Worm (Caenorhabditis elegans) whole organism, L4 larva: ENCODE data around the gene F13A7.12.

Experiments
- F37D6.2 ChIP-seq: sonication (generic microtip); optimal IDR thresholded peaks from 2 replicates; lab custom pipeline; 2016; ENCODE audit warnings: mild to moderate bottlenecking, missing genetic modification characterization, missing compliant biosample characterization
- F49E8.2 ChIP-seq: sonication (generic microtip); optimal IDR thresholded peaks from 2 replicates; lab custom pipeline; 2016; ENCODE audit warnings: missing compliant biosample characterization, mild to moderate bottlenecking, missing genetic modification characterization, borderline replicate concordance
- T20F7.1 ChIP-seq: fragments of 200-800 bp; sonication (Bioruptor generic); optimal IDR thresholded peaks from 2 replicates; lab custom pipeline; 2018; ENCODE audit warnings: mild to moderate bottlenecking, missing genetic modification characterization, missing compliant biosample characterization
- Y48G9A.11 ChIP-seq: fragments of 200-800 bp; sonication (Bioruptor generic); IDR thresholded peaks from 2 replicates; pipeline ENCODE4 v1.3.6; 2022; ENCODE audit warnings: missing genetic modification reagents, missing genetic modification characterization, missing compliant biosample characterization
- ZK337.2 ChIP-seq: fragments of 200-800 bp; sonication (Bioruptor generic); IDR thresholded peaks from 2 replicates; pipeline ENCODE4 v1.3.6; 2022; ENCODE audit warnings: missing genetic modification reagents, missing genetic modification characterization, missing compliant biosample characterization
- ZK546.5 ChIP-seq, 2 experiments: sonication (generic microtip); optimal IDR thresholded peaks; 2 replicates each; lab custom pipeline; 2017; ENCODE audit warnings: missing biosample characterization in 2 of 2, missing genetic modification characterization in 2 of 2
- aha-1 ChIP-seq: fragments of 150-350 bp; peaks from one replicate; lab custom pipeline; 2014; ENCODE audit warnings: missing biosample characterization, missing genetic modification characterization
- ctbp-1 ChIP-seq: fragments of 200-800 bp; sonication (Bioruptor generic); IDR thresholded peaks from 2 replicates; pipeline ENCODE4 v1.3.6; 2022; ENCODE audit warnings: missing genetic modification reagents, missing genetic modification characterization, missing compliant biosample characterization
- daf-16 ChIP-seq, 3 experiments: sonication (generic microtip); optimal IDR thresholded peaks; 2 replicates each; lab custom pipeline; 2016 to 2017; ENCODE audit warnings: missing genetic modification characterization in 3 of 3, missing genetic modification reagents in 3 of 3, mild to moderate bottlenecking in 2 of 3, missing compliant biosample characterization in 2 of 3, missing biosample characterization in 1 of 3, moderate library complexity in 1 of 3
- daf-19 ChIP-seq: fragments of 200-800 bp; sonication (Bioruptor generic); conservative IDR thresholded peaks from 2 replicates; pipeline ENCODE4 v1.3.6; 2022; ENCODE audit warnings: missing genetic modification characterization, missing compliant biosample characterization
- daf-8 ChIP-seq: fragments of 200-800 bp; sonication (Bioruptor generic); IDR thresholded peaks from 2 replicates; pipeline ENCODE4 v1.3.6; 2022; ENCODE audit warnings: missing genetic modification characterization, missing compliant biosample characterization
- dmd-6 ChIP-seq: fragments of 200-800 bp; sonication (Bioruptor generic); IDR thresholded peaks from 2 replicates; pipeline ENCODE4 v1.3.6; 2022; ENCODE audit warnings: missing genetic modification reagents, missing genetic modification characterization, missing compliant biosample characterization
- dmd-8 ChIP-seq: fragments of 200-800 bp; sonication (Bioruptor generic); IDR thresholded peaks from 2 replicates; pipeline ENCODE4 v1.3.6; 2022; ENCODE audit warnings: missing genetic modification characterization, missing compliant biosample characterization
- duxl-1 ChIP-seq: sonication (generic microtip); optimal IDR thresholded peaks from 2 replicates; lab custom pipeline; 2016; ENCODE audit warnings: mild to moderate bottlenecking, missing genetic modification characterization, moderate library complexity, missing compliant biosample characterization; ENCODE audit not compliant: poor library complexity
- dve-1 ChIP-seq: sonication (generic microtip); optimal IDR thresholded peaks from 2 replicates; lab custom pipeline; 2017; ENCODE audit warnings: antibody characterized with exemption, mild to moderate bottlenecking, missing genetic modification characterization, missing compliant biosample characterization; ENCODE audit not compliant: insufficient read depth
- egl-43 ChIP-seq: fragments of 200-800 bp; sonication (Bioruptor generic); IDR thresholded peaks from 2 replicates; pipeline ENCODE4 v1.3.6; 2022; ENCODE audit warnings: missing genetic modification reagents, missing genetic modification characterization, missing compliant biosample characterization
- hif-1 ChIP-seq, 2 experiments: sonication (generic microtip); optimal IDR thresholded peaks; 2 replicates each; lab custom pipeline; 2016 to 2017; ENCODE audit warnings: missing compliant biosample characterization in 2 of 2, missing genetic modification characterization in 2 of 2, missing genetic modification reagents in 2 of 2, missing genotype in 2 of 2, mild to moderate bottlenecking in 1 of 2
- hlh-11 ChIP-seq: fragments of 200-800 bp; sonication (Bioruptor generic); optimal IDR thresholded peaks from 2 replicates; lab custom pipeline; 2018; ENCODE audit warnings: mild to moderate bottlenecking, missing genetic modification characterization, missing compliant biosample characterization
- hlh-30 ChIP-seq: sonication (generic microtip); optimal IDR thresholded peaks from 2 replicates; lab custom pipeline; 2017; ENCODE audit warnings: antibody characterized with exemption, mild to moderate bottlenecking, missing genetic modification characterization, missing compliant biosample characterization; ENCODE audit not compliant: insufficient read depth
- hmg-1.1 ChIP-seq: fragments of 200-800 bp; sonication (Bioruptor generic); IDR thresholded peaks from 2 replicates; pipeline ENCODE4 v1.3.6; 2022; ENCODE audit warnings: missing genetic modification reagents, missing genetic modification characterization, missing compliant biosample characterization
- jun-1 ChIP-seq: fragments of 150-350 bp; optimal IDR thresholded peaks from 2 replicates; lab custom pipeline; 2014; ENCODE audit warnings: missing biosample characterization, missing genetic modification reagents, missing genetic modification characterization
- lin-15B ChIP-seq: fragments of 150-350 bp; sonication (generic microtip); optimal IDR thresholded peaks from 3 replicates; lab custom pipeline; 2014; ENCODE audit warnings: missing biosample characterization, missing genetic modification characterization
- lir-3 ChIP-seq: sonication (generic microtip); optimal IDR thresholded peaks from 2 replicates; lab custom pipeline; 2016; ENCODE audit warnings: mild to moderate bottlenecking, missing genetic modification characterization, missing compliant biosample characterization
- lsy-2 ChIP-seq, 2 experiments: fragments of 150-350 bp in 1 of 2; sonication (generic microtip) in 1 of 2; optimal IDR thresholded peaks; 2 replicates each; lab custom pipeline; 2014 to 2017; ENCODE audit warnings: missing biosample characterization in 2 of 2, missing genetic modification characterization in 2 of 2
- mdl-1 ChIP-seq, 2 experiments: fragments of 150-350 bp in 1 of 2; sonication (generic microtip) in 1 of 2; optimal IDR thresholded peaks; 2 replicates each; lab custom pipeline; 2014 to 2017; ENCODE audit warnings: missing biosample characterization in 2 of 2, missing genetic modification characterization in 2 of 2
- mep-1 ChIP-seq: fragments of 150-350 bp; sonication (generic microtip); optimal IDR thresholded peaks from 3 replicates; lab custom pipeline; 2014; ENCODE audit warnings: missing biosample characterization, missing genetic modification characterization
- mes-2 ChIP-seq: sonication (generic microtip); optimal IDR thresholded peaks from 2 replicates; lab custom pipeline; 2016; ENCODE audit warnings: missing genotype, mild to moderate bottlenecking, missing genetic modification characterization, missing compliant biosample characterization; ENCODE audit not compliant: poor library complexity, severe bottlenecking
- mxl-3 ChIP-seq: fragments of 200-800 bp; sonication (Bioruptor generic); optimal IDR thresholded peaks from 2 replicates; lab custom pipeline; 2018; ENCODE audit warnings: mild to moderate bottlenecking, missing genetic modification characterization, missing compliant biosample characterization
- nhr-102 ChIP-seq: sonication (generic microtip); optimal IDR thresholded peaks from 2 replicates; lab custom pipeline; 2016; ENCODE audit warnings: mild to moderate bottlenecking, missing genetic modification characterization, moderate library complexity, missing compliant biosample characterization
- nhr-11 ChIP-seq: fragments of 150-350 bp; optimal IDR thresholded peaks from 2 replicates; lab custom pipeline; 2014; ENCODE audit warnings: missing biosample characterization, missing genetic modification characterization
- nhr-111 ChIP-seq: fragments of 200-800 bp; sonication (Bioruptor generic); optimal IDR thresholded peaks from 2 replicates; lab custom pipeline; 2018; ENCODE audit warnings: mild to moderate bottlenecking, missing genetic modification characterization, missing compliant biosample characterization
- nhr-237 ChIP-seq: sonication (generic microtip); optimal IDR thresholded peaks from 2 replicates; lab custom pipeline; 2017; ENCODE audit warnings: missing biosample characterization, missing genetic modification characterization
- nhr-25 ChIP-seq: sonication (generic microtip); optimal IDR thresholded peaks from 2 replicates; lab custom pipeline; 2017; ENCODE audit warnings: missing genetic modification characterization, mild to moderate bottlenecking, missing compliant biosample characterization, antibody characterized with exemption, moderate library complexity, borderline replicate concordance; ENCODE audit not compliant: insufficient read depth
- nhr-28 ChIP-seq: fragments of 150-350 bp; optimal IDR thresholded peaks from 2 replicates; lab custom pipeline; 2014; ENCODE audit warnings: missing biosample characterization, missing genetic modification characterization
- nhr-42 ChIP-seq: fragments of 200-800 bp; sonication (Bioruptor generic); IDR thresholded peaks from 2 replicates; pipeline ENCODE4 v1.3.6; 2022; ENCODE audit warnings: missing genetic modification characterization, missing compliant biosample characterization
- nhr-48 ChIP-seq: sonication (generic microtip); optimal IDR thresholded peaks from 2 replicates; lab custom pipeline; 2016; ENCODE audit warnings: mild to moderate bottlenecking, missing genetic modification characterization, missing compliant biosample characterization
- nhr-6 ChIP-seq: fragments of 150-350 bp; optimal IDR thresholded peaks from 2 replicates; lab custom pipeline; 2014; ENCODE audit warnings: missing biosample characterization, missing genetic modification characterization
- nhr-77 ChIP-seq: fragments of 150-350 bp; optimal IDR thresholded peaks from 2 replicates; lab custom pipeline; 2014; ENCODE audit warnings: missing biosample characterization, missing genetic modification characterization
- pha-4 ChIP-seq, 2 experiments: fragments of 150-350 bp in 1 of 2; fragments of 200-800 bp in 1 of 2; sonication (Bioruptor generic) in 1 of 2; IDR thresholded peaks in 1 of 2; optimal IDR thresholded peaks in 1 of 2; 2 replicates each; pipeline versions ENCODE4 v1.3.6 to Lab custom; 2014 to 2022; ENCODE audit warnings: missing genetic modification characterization in 2 of 2, missing genetic modification reagents in 2 of 2, missing biosample characterization in 1 of 2, missing compliant biosample characterization in 1 of 2
- rbr-2 ChIP-seq: sonication (generic microtip); optimal IDR thresholded peaks from 2 replicates; lab custom pipeline; 2016; ENCODE audit warnings: missing genotype, missing genetic modification characterization, missing compliant biosample characterization
- sdz-12 ChIP-seq: fragments of 200-800 bp; sonication (Bioruptor generic); optimal IDR thresholded peaks from 2 replicates; lab custom pipeline; 2018; ENCODE audit warnings: mild to moderate bottlenecking, missing genetic modification characterization, missing compliant biosample characterization
- snpc-4 ChIP-seq: fragments of 150-350 bp; optimal IDR thresholded peaks from 2 replicates; lab custom pipeline; 2014; ENCODE audit warnings: missing biosample characterization, missing genetic modification characterization
- tag-97 ChIP-seq: fragments of 200-800 bp; sonication (Bioruptor generic); IDR thresholded peaks from 2 replicates; pipeline ENCODE4 v1.3.6; 2022; ENCODE audit warnings: missing genetic modification characterization, missing compliant biosample characterization
- unc-130 ChIP-seq: sonication (generic microtip); optimal IDR thresholded peaks from 2 replicates; lab custom pipeline; 2016; ENCODE audit warnings: missing genetic modification reagents, missing genetic modification characterization, missing compliant biosample characterization
- unc-62 ChIP-seq, 3 experiments: fragments of 150-350 bp in 1 of 3; sonication (generic microtip); optimal IDR thresholded peaks in 2 of 3; peaks in 1 of 3; 1 replicate in 1 of 3; 2 replicates in 2 of 3; lab custom pipeline; 2014 to 2017; ENCODE audit warnings: missing biosample characterization in 3 of 3, missing genetic modification characterization in 3 of 3, missing genetic modification reagents in 3 of 3, missing genotype in 1 of 3
- zip-11 ChIP-seq: fragments of 200-800 bp; sonication (Bioruptor generic); IDR thresholded peaks from 2 replicates; pipeline ENCODE4 v1.3.6; 2022; ENCODE audit warnings: missing genetic modification characterization, missing compliant biosample characterization

F13A7.12 gene

ce11 chrV:16351757-16352156, 44.1 kb upstream of the F13A7.12 start:
- TF ChIP-seq lin-15B (tag; lab: Kevin White, UChicago) (no peak), snpc-4 (peak; percentile 23)

ce11 chrV:16352282-16352681, 43.6 kb upstream of the F13A7.12 start:
- TF ChIP-seq F49E8.2 (tag; lab: Kevin White, UChicago) (no peak), unc-62 (GFP tag; optimal IDR thresholded peaks at IDR 0.05 in 1 of 2; lab: Kevin White, UChicago) (peak in 1 of 2 experiments; percentile 42), unc-62 (tag; optimal IDR thresholded peaks at IDR 0.05; lab: Kevin White, UChicago) (no peak), unc-130 (no peak), Y48G9A.11 (GFP tag; lab: Robert Waterston, UW) (no peak), tag-97 (GFP tag; lab: Robert Waterston, UW) (no peak), dve-1 (tag; lab: Kevin White, UChicago) (peak; percentile 59), duxl-1 (no peak), nhr-48 (peak; percentile 42), nhr-6 (tag; lab: Kevin White, UChicago) (no peak), mxl-3 (GFP tag; lab: Kevin White, UChicago) (peak; percentile 37), F37D6.2 (tag; lab: Kevin White, UChicago) (no peak), T20F7.1 (GFP tag; lab: Kevin White, UChicago) (no peak), daf-16 (GFP tag; optimal IDR thresholded peaks at IDR 0.05; lab: Kevin White, UChicago) (peak in 1 of 2 experiments; percentile 90), daf-16 (tag; optimal IDR thresholded peaks at IDR 0.05; lab: Kevin White, UChicago) (peak; percentile 85), hif-1 (tag; optimal IDR thresholded peaks at IDR 0.05; lab: Kevin White, UChicago) (peak in 1 of 2 experiments; percentile 61), hmg-1.1 (GFP tag; lab: Robert Waterston, UW) (0 out of 2 replicates have a peak, but pooled peaks have one; percentile 11), nhr-102 (tag; lab: Kevin White, UChicago) (peak; percentile 16), mes-2 (peak; percentile 16), hlh-11 (peak; percentile 79), sdz-12 (GFP tag; lab: Kevin White, UChicago) (no peak), rbr-2 (tag; lab: Kevin White, UChicago) (peak; percentile 9), nhr-11 (tag; lab: Kevin White, UChicago) (peak; percentile 75), lsy-2 (tag; optimal IDR thresholded peaks at IDR 0.05; lab: Kevin White, UChicago) (peak in 1 of 2 experiments; percentile 48), egl-43 (GFP tag; lab: Robert Waterston, UW) (no peak), dmd-6 (GFP tag; lab: Robert Waterston, UW) (peak; percentile 85), nhr-28 (peak; percentile 91), nhr-42 (no peak), nhr-25 (tag; lab: Kevin White, UChicago) (no peak), daf-8 (no peak), hlh-30 (peak; percentile 86), mep-1 (peak; percentile 43), nhr-77 (tag; lab: Kevin White, UChicago) (peak; percentile 50), ctbp-1 (0 out of 2 replicates have a peak, but pooled peaks have one; percentile 32), mdl-1 (tag; optimal IDR thresholded peaks at IDR 0.05; lab: Kevin White, UChicago) (peak in 1 of 2 experiments; percentile 76), aha-1 (tag; lab: Kevin White, UChicago) (no peak)

ce11 chrV:16354675-16355074, 41.2 kb upstream of the F13A7.12 start:
- no peak for TF ChIP-seq dmd-8 (GFP tag; lab: Robert Waterston, UW)
- no peak for TF ChIP-seq zip-11 (GFP tag; lab: Robert Waterston, UW)
- TF ChIP-seq tag-97 (GFP tag; lab: Robert Waterston, UW), result no peak
- no peak for TF ChIP-seq F37D6.2 (tag; lab: Kevin White, UChicago)
- TF ChIP-seq ZK337.2 (GFP tag; lab: Robert Waterston, UW), result no peak
- no peak for TF ChIP-seq daf-19 (GFP tag; lab: Robert Waterston, UW)
- no peak for TF ChIP-seq nhr-237 (tag; lab: Kevin White, UChicago)
- peak; percentile 14 for TF ChIP-seq nhr-28
- TF ChIP-seq rbr-2 (tag; lab: Kevin White, UChicago), result no peak
- TF ChIP-seq nhr-42, result no peak
- TF ChIP-seq pha-4 (GFP tag; IDR thresholded peaks at IDR 0.05; lab: Robert Waterston, UW), result no peak
- no peak for TF ChIP-seq pha-4 (tag; optimal IDR thresholded peaks at IDR 0.05; lab: Kevin White, UChicago)
- peak; percentile 47 for TF ChIP-seq mxl-3 (GFP tag; lab: Kevin White, UChicago)
- TF ChIP-seq lsy-2 (tag; optimal IDR thresholded peaks at IDR 0.05; lab: Kevin White, UChicago), result peak in 1 of 2 experiments; percentile 31
- peak; percentile 0 for TF ChIP-seq mep-1
- TF ChIP-seq ZK546.5 (tag; optimal IDR thresholded peaks at IDR 0.05; lab: Kevin White, UChicago), result no peak
- no peak for TF ChIP-seq nhr-6 (tag; lab: Kevin White, UChicago)
- no peak for TF ChIP-seq nhr-111 (GFP tag; lab: Kevin White, UChicago)
- no peak for TF ChIP-seq lir-3 (tag; lab: Kevin White, UChicago)
- TF ChIP-seq mdl-1 (tag; optimal IDR thresholded peaks at IDR 0.05; lab: Kevin White, UChicago), result peak in 1 of 2 experiments; percentile 51
- TF ChIP-seq jun-1 (tag; lab: Kevin White, UChicago), result no peak
